Worm (Caenorhabditis elegans) whole organism, L3 larva: ENCODE data around the gene daao-1.

Source experiments
- ceh-16 ChIP-seq: sonication (generic microtip); optimal IDR thresholded peaks from 2 replicates; lab custom pipeline; 2017; ENCODE audit warnings: missing biosample characterization, missing genetic modification characterization
- ceh-9 ChIP-seq: sonication (generic microtip); optimal IDR thresholded peaks from 2 replicates; lab custom pipeline; 2018; ENCODE audit warnings: missing biosample characterization, missing genetic modification characterization
- elt-1 ChIP-seq: fragments of 150-350 bp; optimal IDR thresholded peaks from 2 replicates; lab custom pipeline; 2014; ENCODE audit warnings: missing biosample characterization, missing genetic modification characterization
- lin-15B ChIP-seq: fragments of 150-350 bp; optimal IDR thresholded peaks from 2 replicates; lab custom pipeline; 2014; ENCODE audit warnings: missing biosample characterization, missing genetic modification characterization
- lin-39 ChIP-seq: fragments of 150-350 bp; optimal IDR thresholded peaks from 2 replicates; lab custom pipeline; 2018; ENCODE audit warnings: missing biosample characterization, missing genetic modification reagents, missing genetic modification characterization
- lsy-12 ChIP-seq: sonication (generic microtip); optimal IDR thresholded peaks from 2 replicates; lab custom pipeline; 2016; ENCODE audit warnings: mild to moderate bottlenecking, missing genetic modification characterization, missing compliant biosample characterization
- nhr-12 ChIP-seq: fragments of 150-350 bp; optimal IDR thresholded peaks from 2 replicates; lab custom pipeline; 2014; ENCODE audit warnings: missing biosample characterization, missing genetic modification characterization
- nhr-23 ChIP-seq: fragments of 150-350 bp; optimal IDR thresholded peaks from 2 replicates; lab custom pipeline; 2014; ENCODE audit warnings: missing biosample characterization, missing genetic modification reagents, missing genetic modification characterization
- nhr-28 ChIP-seq: fragments of 150-350 bp; optimal IDR thresholded peaks from 2 replicates; lab custom pipeline; 2014; ENCODE audit warnings: missing biosample characterization, missing genetic modification characterization

DNA sequence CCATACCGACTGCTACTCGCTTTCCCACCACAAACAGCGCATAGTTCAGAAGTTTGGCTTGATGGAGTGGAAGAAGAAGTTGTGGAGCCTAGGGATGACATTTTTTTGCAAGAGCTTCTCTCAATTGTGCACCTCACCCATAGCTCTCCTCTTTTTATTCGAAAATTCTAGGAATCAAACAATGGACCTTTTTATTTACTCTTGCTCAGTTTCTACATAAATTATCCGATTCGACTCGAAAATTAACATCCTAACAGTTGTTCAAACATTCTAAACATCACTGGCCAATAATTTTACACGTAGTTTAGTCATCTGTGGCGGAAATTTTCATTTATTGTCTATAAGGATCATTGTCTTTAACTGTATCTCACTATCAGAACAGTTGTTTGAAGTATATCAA is 32.5 kb upstream of the daao-1 start, which contains the start of gene nhr-242:
- TF ChIP-seq nhr-12 (no peak), ceh-16 (tag; lab: Kevin White, UChicago) (no peak), elt-1 (no peak), nhr-28 (no peak), lin-39 (no peak), nhr-23 (tag; lab: Kevin White, UChicago) (no peak), lsy-12 (tag; lab: Kevin White, UChicago) (no peak), ceh-9 (no peak), lin-15B (tag; lab: Kevin White, UChicago) (no peak)
